Worm (Caenorhabditis elegans): ENCODE data around the gene htas-1.

- TF ChIP-seq nhr-2 (tag; optimal IDR thresholded peaks at IDR 0.05) = no peak
- TF ChIP-seq blmp-1 (tag; optimal IDR thresholded peaks at IDR 0.05) = no peak
Measured at ce11 chrIV:9680841-9681240, 2.5 kb downstream of the htas-1 start, which contains the start of gene ins-8.

Measured in whole organism, mixed stage, embryonic.